Worm (Caenorhabditis elegans): ENCODE measurements around the gene C15B12.9.

DNA sequence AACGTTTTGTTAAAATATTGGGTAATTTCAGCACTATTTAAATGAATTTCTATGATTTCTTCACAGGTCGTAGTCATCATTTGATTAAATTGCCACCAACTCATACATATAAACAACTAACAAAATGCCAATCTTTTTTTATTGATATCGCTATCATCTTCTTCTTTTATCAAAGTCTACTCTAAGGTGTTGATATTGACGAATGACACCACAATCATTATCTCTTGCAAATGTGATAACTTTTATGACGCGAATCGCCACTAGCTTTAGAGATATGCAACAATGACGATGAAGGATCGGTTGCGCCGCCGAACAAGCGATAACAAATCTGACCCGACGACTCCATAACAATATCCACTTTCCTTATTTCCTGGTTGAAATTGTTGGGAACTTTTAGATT is 45.9 kb downstream of the C15B12.9 start:
- TF ChIP-seq skn-1 (tag; optimal IDR thresholded peaks at IDR 0.05) (no peak), unc-55 (GFP tag; optimal IDR thresholded peaks at IDR 0.05) (no peak), lin-11 (tag; optimal IDR thresholded peaks at IDR 0.05) (no peak), snpc-4 (tag; optimal IDR thresholded peaks at IDR 0.05) (no peak), nhr-21 (tag; optimal IDR thresholded peaks at IDR 0.05) (peak; percentile 20), fos-1 (tag; optimal IDR thresholded peaks at IDR 0.05) (peak; percentile 16), ceh-16 (tag; optimal IDR thresholded peaks at IDR 0.05) (no peak), blmp-1 (tag; optimal IDR thresholded peaks at IDR 0.05; ENCODE audit: insufficient read depth) (no peak), nhr-12 (tag; optimal IDR thresholded peaks at IDR 0.05) (no peak), sem-4 (tag; optimal IDR thresholded peaks at IDR 0.05) (no peak), nhr-11 (tag; optimal IDR thresholded peaks at IDR 0.05) (no peak)

Data from whole organism, L2 larva.